Fruit fly (Drosophila melanogaster): ENCODE data around the gene Wnt4.
A peak's percentile ranks its signal among the peaks of the same experiment; 100 is the strongest.

Wnt4 gene

DNA sequence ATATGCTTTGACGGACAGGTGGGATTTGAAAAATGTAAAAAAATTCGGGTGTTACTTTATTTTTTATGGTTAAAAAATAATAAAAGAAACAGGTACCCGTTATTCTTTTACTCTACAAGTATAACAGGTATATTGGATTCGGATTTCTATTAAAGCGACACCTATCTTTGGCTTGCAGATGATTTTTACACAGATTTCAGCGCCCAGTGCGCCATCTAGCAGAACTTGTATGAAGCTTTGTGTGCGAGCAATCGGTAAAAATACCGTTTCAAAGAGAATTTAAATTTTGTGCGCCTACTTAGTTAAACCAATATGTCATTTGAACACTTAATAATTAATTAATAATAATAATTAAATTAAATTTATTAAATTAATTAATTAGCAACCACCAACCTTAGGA is 18.9 kb downstream of the Wnt4 start (continued):
- TF ChIP-seq HmgZ (tag; optimal IDR thresholded peaks at IDR 0.05): peak; percentile 67
- TF ChIP-seq org-1 (GFP tag; optimal IDR thresholded peaks at IDR 0.05): no peak
- no peak for TF ChIP-seq z (GFP tag; IDR thresholded peaks at IDR 0.05)
- no peak for TF ChIP-seq CG8281 (tag; optimal IDR thresholded peaks at IDR 0.05)
- TF ChIP-seq CG6813 (GFP tag; optimal IDR thresholded peaks at IDR 0.05): no peak
- no peak for TF ChIP-seq GATAe (GFP tag; conservative IDR thresholded peaks at IDR 0.05)
- TF ChIP-seq sug (tag; optimal IDR thresholded peaks at IDR 0.05): peak; percentile 48
- no peak for TF ChIP-seq CG10565 (GFP tag; optimal IDR thresholded peaks at IDR 0.05)
- peak; percentile 36; the same call in 1 of the 3 replicates for TF ChIP-seq knrl (GFP tag; IDR thresholded peaks at IDR 0.05; ENCODE audit: partially characterized antibody)
- no peak for TF ChIP-seq Elba2 (GFP tag; optimal IDR thresholded peaks at IDR 0.05)
- TF ChIP-seq Hmr (GFP tag; optimal IDR thresholded peaks at IDR 0.05): peak; percentile 49
- TF ChIP-seq tx (GFP tag; optimal IDR thresholded peaks at IDR 0.05): no peak
- TF ChIP-seq Bteb2 (GFP tag; optimal IDR thresholded peaks at IDR 0.05): peak; percentile 18
- TF ChIP-seq CG4360 (GFP tag; IDR thresholded peaks at IDR 0.05): no peak
- TF ChIP-seq CG9437 (GFP tag; optimal IDR thresholded peaks at IDR 0.05): no peak
- no peak for TF ChIP-seq CG12299 (tag; optimal IDR thresholded peaks at IDR 0.05)
- TF ChIP-seq fu2 (GFP tag; optimal IDR thresholded peaks at IDR 0.05): peak; percentile 8
- TF ChIP-seq CG11504 (tag; optimal IDR thresholded peaks at IDR 0.05): peak; percentile 67
- TF ChIP-seq jigr1 (GFP tag; IDR thresholded peaks at IDR 0.05): no peak
- peak; percentile 58 for TF ChIP-seq amos (GFP tag; IDR thresholded peaks at IDR 0.05; ENCODE audit: partially characterized antibody)
- TF ChIP-seq CG1602 (GFP tag; optimal IDR thresholded peaks at IDR 0.05): peak; percentile 59
- TF ChIP-seq Hand (GFP tag; optimal IDR thresholded peaks at IDR 0.05): no peak
- TF ChIP-seq cg (GFP tag; optimal IDR thresholded peaks at IDR 0.05): no peak
- TF ChIP-seq CG7357 (GFP tag; IDR thresholded peaks at IDR 0.05): no peak
- TF ChIP-seq CG13894 (tag; optimal IDR thresholded peaks at IDR 0.05): no peak
- TF ChIP-seq fd96Cb (tag; optimal IDR thresholded peaks at IDR 0.05): no peak
- peak; percentile 45 to 54 for TF ChIP-seq Pdp1 (GFP tag; optimal IDR thresholded peaks at IDR 0.05)
- TF ChIP-seq Atf3 (GFP tag; optimal IDR thresholded peaks at IDR 0.05): no peak
- TF ChIP-seq CG18011 (GFP tag; optimal IDR thresholded peaks at IDR 0.05): no peak
- no peak for TF ChIP-seq CG14667 (GFP tag; IDR thresholded peaks at IDR 0.05)
- no peak for TF ChIP-seq vnd (GFP tag; IDR thresholded peaks at IDR 0.05; ENCODE audit: partially characterized antibody)
- no peak for TF ChIP-seq Hey (tag; optimal IDR thresholded peaks at IDR 0.05)
- no peak for TF ChIP-seq prd (optimal IDR thresholded peaks at IDR 0.05)
- peak; percentile 34; the same call in 2 of the 3 replicates for TF ChIP-seq prd (GFP tag; IDR thresholded peaks at IDR 0.05)
- no peak for TF ChIP-seq klu (GFP tag; IDR thresholded peaks at IDR 0.05)
- TF ChIP-seq slp2 (GFP tag; optimal IDR thresholded peaks at IDR 0.05): peak; percentile 16
- TF ChIP-seq CG4707 (GFP tag; optimal IDR thresholded peaks at IDR 0.05): no peak
- TF ChIP-seq slbo (GFP tag; IDR thresholded peaks at IDR 0.05): peak; percentile 79
- no peak for TF ChIP-seq CG13775 (GFP tag; optimal IDR thresholded peaks at IDR 0.05)
- TF ChIP-seq al (GFP tag; IDR thresholded peaks at IDR 0.05): no peak
- peak; percentile 16; the same call in 1 of the 2 replicates for TF ChIP-seq bbx (GFP tag; IDR thresholded peaks at IDR 0.05; ENCODE audit: partially characterized antibody)
- TF ChIP-seq tap (tag; optimal IDR thresholded peaks at IDR 0.05): no peak
- no peak for TF ChIP-seq usp (GFP tag; optimal IDR thresholded peaks at IDR 0.05)
- no peak for TF ChIP-seq hb (GFP tag; IDR thresholded peaks at IDR 0.05; ENCODE audit: partially characterized antibody)
- no peak for TF ChIP-seq D19B (GFP tag; optimal IDR thresholded peaks at IDR 0.05)
- no peak for TF ChIP-seq YL-1 (GFP tag; optimal IDR thresholded peaks at IDR 0.05)
- peak; percentile 1 for TF ChIP-seq Fer2 (tag; optimal IDR thresholded peaks at IDR 0.05)
- no peak for TF ChIP-seq Asciz (GFP tag; optimal IDR thresholded peaks at IDR 0.05)
- TF ChIP-seq Side (GFP tag; optimal IDR thresholded peaks at IDR 0.05): no peak
- peak in 1 of 2 experiments; percentile 41 for TF ChIP-seq bsh (GFP tag; optimal IDR thresholded peaks at IDR 0.05)
- TF ChIP-seq Dll (GFP tag; IDR thresholded peaks at IDR 0.05; ENCODE audit: partially characterized antibody): no peak

Data from whole organism, embryonic.